Worm (Caenorhabditis elegans) whole organism, midembryonic: ENCODE measurements around the gene F14D2.11.

ENCODE experiments used
- T22C8.4 ChIP-seq: fragments of 200-800 bp; sonication (Bioruptor generic); IDR thresholded peaks from 2 replicates; pipeline ENCODE4 v1.3.6; 2022; ENCODE audit warnings: missing genetic modification characterization, missing compliant biosample characterization
- cog-1 ChIP-seq: sonication (generic microtip); optimal IDR thresholded peaks from 2 replicates; lab custom pipeline; 2016; ENCODE audit warnings: missing genetic modification characterization, missing compliant biosample characterization
- flt-1 ChIP-seq: fragments of 200-800 bp; sonication (Bioruptor generic); IDR thresholded peaks from 2 replicates; pipeline ENCODE4 v1.3.6; 2022; ENCODE audit warnings: missing genetic modification characterization, missing compliant biosample characterization
- klf-2 ChIP-seq: fragments of 200-800 bp; sonication (Bioruptor generic); conservative IDR thresholded peaks from 2 replicates; pipeline ENCODE4 v1.3.6; 2022; ENCODE audit warnings: missing genetic modification reagents, missing genetic modification characterization, missing compliant biosample characterization
- med-1 ChIP-seq: sonication (generic microtip); optimal IDR thresholded peaks from 2 replicates; lab custom pipeline; 2017; ENCODE audit warnings: missing genetic modification characterization, mild to moderate bottlenecking, missing compliant biosample characterization, antibody characterized with exemption, missing genetic modification reagents; ENCODE audit not compliant: insufficient read depth
- ref-1 ChIP-seq: fragments of 200-800 bp; sonication (Bioruptor generic); conservative IDR thresholded peaks from 2 replicates; pipeline ENCODE4 v1.3.6; 2022; ENCODE audit warnings: missing genetic modification reagents, missing genetic modification characterization, missing compliant biosample characterization
- tab-1 ChIP-seq: fragments of 200-800 bp; sonication (Bioruptor generic); IDR thresholded peaks from 2 replicates; pipeline ENCODE4 v1.3.6; 2022; ENCODE audit warnings: missing genetic modification characterization, missing compliant biosample characterization
- ztf-23 ChIP-seq: fragments of 200-800 bp; sonication (Bioruptor generic); IDR thresholded peaks from 2 replicates; pipeline ENCODE4 v1.3.6; 2022; ENCODE audit warnings: missing genetic modification reagents, missing genetic modification characterization, missing compliant biosample characterization
- ztf-29 ChIP-seq: fragments of 200-800 bp; sonication (Bioruptor generic); IDR thresholded peaks from 2 replicates; pipeline ENCODE4 v1.3.6; 2022; ENCODE audit warnings: missing genetic modification reagents, missing genetic modification characterization, missing compliant biosample characterization

- no peak for TF ChIP-seq flt-1 (GFP tag; lab: Robert Waterston, UW)
- TF ChIP-seq T22C8.4, result no peak
- no peak for TF ChIP-seq cog-1
- no peak for TF ChIP-seq ztf-23 (GFP tag; lab: Robert Waterston, UW)
- TF ChIP-seq klf-2, result no peak
- TF ChIP-seq ztf-29 (GFP tag; lab: Robert Waterston, UW), result no peak
- TF ChIP-seq tab-1, result no peak
- TF ChIP-seq med-1 (GFP tag; lab: Kevin White, UChicago), result no peak
- no peak for TF ChIP-seq ref-1 (GFP tag; lab: Robert Waterston, UW)
These were observed 32.0 kb upstream of the F14D2.11 start for ce11 chrII:3373875-3374274.
